Worm (Caenorhabditis elegans) whole organism, L2 larva: ENCODE results near the gene pck-3.

ENCODE experiments used
- ZK546.5 ChIP-seq: sonication (generic microtip); optimal IDR thresholded peaks from 2 replicates; lab custom pipeline; 2017; ENCODE audit warnings: missing biosample characterization, missing genetic modification characterization
- crh-2 ChIP-seq: sonication (generic microtip); optimal IDR thresholded peaks from 2 replicates; lab custom pipeline; 2017; ENCODE audit warnings: missing biosample characterization, missing genetic modification characterization
- elt-3 ChIP-seq: sonication (generic microtip); optimal IDR thresholded peaks from 2 replicates; lab custom pipeline; 2017; ENCODE audit warnings: missing biosample characterization, missing genetic modification characterization
- gmeb-1 ChIP-seq: fragments of 150-350 bp; optimal IDR thresholded peaks from 2 replicates; lab custom pipeline; 2014; ENCODE audit warnings: missing biosample characterization, missing genetic modification characterization
- lsy-2 ChIP-seq, 2 experiments: fragments of 150-350 bp in 1 of 2; sonication (generic microtip) in 1 of 2; optimal IDR thresholded peaks; 2 replicates each; lab custom pipeline; 2014 to 2017; ENCODE audit warnings: missing biosample characterization in 2 of 2, missing genetic modification characterization in 2 of 2
- mab-5 ChIP-seq: fragments of 150-350 bp; optimal IDR thresholded peaks from 2 replicates; lab custom pipeline; 2014; ENCODE audit warnings: missing biosample characterization, missing genetic modification characterization
- nhr-237 ChIP-seq: fragments of 150-350 bp; optimal IDR thresholded peaks from 2 replicates; lab custom pipeline; 2014; ENCODE audit warnings: missing biosample characterization, missing genetic modification characterization
- sma-3 ChIP-seq: sonication (generic microtip); optimal IDR thresholded peaks from 2 replicates; lab custom pipeline; 2016; ENCODE audit warnings: missing genetic modification reagents, missing genetic modification characterization, missing compliant biosample characterization
- unc-39 ChIP-seq: fragments of 150-350 bp; optimal IDR thresholded peaks from 2 replicates; lab custom pipeline; 2014; ENCODE audit warnings: missing biosample characterization, missing genetic modification characterization
- zag-1 ChIP-seq: fragments of 150-350 bp; optimal IDR thresholded peaks from 2 replicates; lab custom pipeline; 2014; ENCODE audit warnings: missing biosample characterization, missing genetic modification characterization

DNA sequence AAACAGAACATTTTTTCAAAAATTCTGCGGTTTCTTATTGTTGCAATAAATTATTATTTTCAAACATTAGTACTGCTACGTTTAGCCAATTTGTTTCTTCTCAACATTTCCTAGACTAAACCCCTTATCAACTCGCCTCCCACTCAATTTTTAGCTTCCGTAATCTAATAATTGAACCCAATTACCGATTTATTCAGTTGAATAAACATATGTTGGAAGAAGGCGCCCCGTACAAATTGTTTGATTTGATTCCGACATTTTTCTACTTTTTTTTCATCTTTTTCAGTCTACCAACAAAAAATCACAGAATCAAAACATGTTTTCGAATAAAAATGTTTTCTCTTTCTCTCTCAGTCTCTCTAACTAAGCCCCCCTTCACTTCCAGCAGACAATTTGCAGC lies 6.3 kb downstream of the pck-3 start:
- no peak for TF ChIP-seq zag-1 (tag; lab: Kevin White, UChicago)
- TF ChIP-seq elt-3, result no peak
- no peak for TF ChIP-seq gmeb-1 (tag; lab: Kevin White, UChicago)
- TF ChIP-seq mab-5, result no peak
- no peak for TF ChIP-seq sma-3 (GFP tag; lab: Kevin White, UChicago)
- TF ChIP-seq nhr-237 (tag; lab: Kevin White, UChicago), result no peak
- no peak for TF ChIP-seq crh-2 (tag; lab: Kevin White, UChicago)
- no peak for TF ChIP-seq ZK546.5 (tag; lab: Kevin White, UChicago)
- no peak for TF ChIP-seq unc-39
- no peak for TF ChIP-seq lsy-2 (tag; optimal IDR thresholded peaks at IDR 0.05; lab: Kevin White, UChicago)
